Fruit fly (Drosophila melanogaster) whole organism, embryonic: ENCODE results near the gene LeuRS-m.
A peak's percentile ranks its signal among the peaks of the same experiment; 100 is the strongest.

Experiments used
- Ada2b ChIP-seq: fragments of 200-800 bp; sonication (Bioruptor generic); IDR thresholded peaks from 2 replicates; pipeline ENCODE4 v1.3.6; 2022; ENCODE audit warnings: missing biosample characterization, missing genetic modification characterization
- Antp ChIP-seq: fragments of 200-800 bp; sonication (Bioruptor generic); optimal IDR thresholded peaks from 3 replicates; lab custom pipeline; 2016; ENCODE audit warnings: missing biosample characterization, missing genetic modification characterization
- Atf3 ChIP-seq: fragments of 200-800 bp; sonication (Bioruptor generic); optimal IDR thresholded peaks from 3 replicates; lab custom pipeline; 2016; ENCODE audit warnings: missing biosample characterization, missing genetic modification characterization
- B-H1 ChIP-seq: fragments of 200-800 bp; sonication (Bioruptor generic); IDR thresholded peaks from 3 replicates; pipeline ENCODE4 v1.3.6; 2022; ENCODE audit warnings: missing biosample characterization, missing genetic modification characterization
- Blimp-1 ChIP-seq: fragments of 200-800 bp; sonication (Bioruptor generic); optimal IDR thresholded peaks from 3 replicates; lab custom pipeline; 2018; ENCODE audit warnings: missing biosample characterization, missing genetic modification characterization, mild to moderate bottlenecking, moderate library complexity, missing genetic modification reagents
- CG1024 ChIP-seq: fragments of 200-800 bp; sonication (Bioruptor generic); IDR thresholded peaks from 2 replicates; pipeline ENCODE4 v1.3.6; 2022; ENCODE audit warnings: missing biosample characterization, missing genetic modification characterization
- CG12219 ChIP-seq: fragments of 200-800 bp; sonication (Bioruptor generic); optimal IDR thresholded peaks from 3 replicates; lab custom pipeline; 2018; ENCODE audit warnings: missing biosample characterization, mild to moderate bottlenecking, missing genetic modification characterization
- CG14014 ChIP-seq: fragments of 200-800 bp; sonication (Bioruptor generic); IDR thresholded peaks from 2 replicates; pipeline ENCODE4 v1.3.6; 2022; ENCODE audit warnings: missing biosample characterization, missing genetic modification characterization
- CG17385 ChIP-seq: fragments of 200-800 bp; sonication (Bioruptor generic); optimal IDR thresholded peaks from 3 replicates; lab custom pipeline; 2018; ENCODE audit warnings: missing biosample characterization, mild to moderate bottlenecking, missing genetic modification characterization
- CG18262 ChIP-seq: fragments of 200-800 bp; optimal IDR thresholded peaks from 3 replicates; lab custom pipeline; 2019; ENCODE audit warnings: missing biosample characterization, mild to moderate bottlenecking, missing genetic modification characterization, moderate library complexity
- CG30020 ChIP-seq: fragments of 200-800 bp; optimal IDR thresholded peaks from 2 replicates; lab custom pipeline; 2019; ENCODE audit warnings: missing biosample characterization, mild to moderate bottlenecking, missing genetic modification characterization, moderate library complexity
- CG4617 ChIP-seq: fragments of 200-800 bp; sonication (Bioruptor generic); optimal IDR thresholded peaks from 3 replicates; lab custom pipeline; 2016; ENCODE audit warnings: missing biosample characterization, missing genetic modification characterization, borderline replicate concordance
- CG7839 ChIP-seq: fragments of 200-800 bp; sonication (Bioruptor generic); optimal IDR thresholded peaks from 3 replicates; lab custom pipeline; 2018; ENCODE audit warnings: missing biosample characterization, mild to moderate bottlenecking, missing genetic modification characterization, moderate library complexity
- CG8478 ChIP-seq: fragments of >200 bp; optimal IDR thresholded peaks from 2 replicates; lab custom pipeline; 2018
- CHES-1-like ChIP-seq: fragments of 200-800 bp; sonication (Bioruptor generic); optimal IDR thresholded peaks from 2 replicates; lab custom pipeline; 2016; ENCODE audit warnings: missing biosample characterization, missing genetic modification characterization
- Chrac-16 ChIP-seq: fragments of 200-800 bp; sonication (Bioruptor generic); optimal IDR thresholded peaks from 3 replicates; lab custom pipeline; 2016; ENCODE audit warnings: missing biosample characterization, missing genetic modification characterization
- Dp ChIP-seq: fragments of 200-800 bp; sonication (Bioruptor generic); optimal IDR thresholded peaks from 2 replicates; lab custom pipeline; 2018; ENCODE audit warnings: missing biosample characterization, mild to moderate bottlenecking, missing genetic modification characterization, moderate library complexity
- E2f2 ChIP-seq: fragments of 200-800 bp; sonication (Bioruptor generic); IDR thresholded peaks from 2 replicates; pipeline ENCODE4 v1.3.6; 2022; ENCODE audit warnings: missing biosample characterization, missing genetic modification characterization
- Eip74EF ChIP-seq, 2 experiments: fragments of 200-800 bp in 1 of 2; fragments of >200 bp in 1 of 2; sonication (Bioruptor generic) in 1 of 2; optimal IDR thresholded peaks; 2 replicates each; lab custom pipeline; 2017 to 2019; ENCODE audit warnings: missing biosample characterization in 2 of 2, missing genetic modification characterization in 2 of 2, mild to moderate bottlenecking in 1 of 2, moderate library complexity in 1 of 2
- HLH54F ChIP-seq: fragments of 200-800 bp; sonication (Bioruptor generic); optimal IDR thresholded peaks from 3 replicates; lab custom pipeline; 2016; ENCODE audit warnings: missing biosample characterization, missing genetic modification characterization
- HmgD ChIP-seq: fragments of 200-800 bp; sonication (Bioruptor generic); optimal IDR thresholded peaks from 3 replicates; lab custom pipeline; 2016; ENCODE audit warnings: missing biosample characterization, missing genetic modification characterization
- HmgZ ChIP-seq: fragments of 200-800 bp; sonication (Bioruptor generic); optimal IDR thresholded peaks from 2 replicates; lab custom pipeline; 2018; ENCODE audit warnings: missing biosample characterization, mild to moderate bottlenecking, missing genetic modification characterization
- Hmr ChIP-seq: fragments of 200-800 bp; sonication (Bioruptor generic); optimal IDR thresholded peaks from 3 replicates; lab custom pipeline; 2017; ENCODE audit warnings: mild to moderate bottlenecking, missing biosample characterization, missing genetic modification reagents, missing genetic modification characterization
- Myb ChIP-seq: fragments of 200-800 bp; sonication (Bioruptor generic); optimal IDR thresholded peaks from 2 replicates; lab custom pipeline; 2016; ENCODE audit warnings: missing biosample characterization, missing genetic modification characterization
- Opbp ChIP-seq: fragments of 200-800 bp; sonication (Bioruptor generic); IDR thresholded peaks from 3 replicates; pipeline ENCODE4 v1.3.6; 2022; ENCODE audit warnings: missing biosample characterization, missing genetic modification characterization; ENCODE audit not compliant: partially characterized antibody
- YL-1 ChIP-seq: fragments of 200-800 bp; sonication (Bioruptor generic); optimal IDR thresholded peaks from 3 replicates; lab custom pipeline; 2017; ENCODE audit warnings: missing biosample characterization, mild to moderate bottlenecking, missing genetic modification characterization
- amos ChIP-seq: fragments of 200-800 bp; sonication (Bioruptor generic); IDR thresholded peaks from 2 replicates; pipeline ENCODE4 v1.3.6; 2022; ENCODE audit warnings: missing biosample characterization, missing genetic modification characterization; ENCODE audit not compliant: partially characterized antibody
- ara ChIP-seq: fragments of 200-800 bp; sonication (Bioruptor generic); IDR thresholded peaks from 2 replicates; pipeline ENCODE4 v1.3.6; 2022; ENCODE audit warnings: missing biosample characterization, missing genetic modification characterization
- esg ChIP-seq: fragments of 200-800 bp; sonication (Bioruptor generic); conservative IDR thresholded peaks from 2 replicates; pipeline ENCODE4 v1.3.6; 2022; ENCODE audit warnings: missing biosample characterization, missing genetic modification characterization
- gcm2 ChIP-seq: fragments of 200-800 bp; sonication (Bioruptor generic); optimal IDR thresholded peaks from 2 replicates; lab custom pipeline; 2016; ENCODE audit warnings: missing biosample characterization, missing genetic modification characterization
- hbn ChIP-seq: fragments of 200-800 bp; sonication (Bioruptor generic); IDR thresholded peaks from 2 replicates; pipeline ENCODE4 v1.3.6; 2022; ENCODE audit warnings: missing biosample characterization, missing genetic modification characterization; ENCODE audit not compliant: partially characterized antibody
- insv ChIP-seq, 2 experiments: fragments of 200-800 bp; sonication (Bioruptor generic); optimal IDR thresholded peaks; 3 replicates each; lab custom pipeline; 2016 to 2018; ENCODE audit warnings: missing biosample characterization in 2 of 2, missing genetic modification characterization in 2 of 2
- inv ChIP-seq: fragments of 200-800 bp; sonication (Bioruptor generic); IDR thresholded peaks from 2 replicates; pipeline ENCODE4 v1.3.6; 2022; ENCODE audit warnings: missing biosample characterization, missing genetic modification characterization; ENCODE audit not compliant: partially characterized antibody
- mirr ChIP-seq: fragments of 200-800 bp; sonication (Bioruptor generic); optimal IDR thresholded peaks from 3 replicates; lab custom pipeline; 2018; ENCODE audit warnings: missing biosample characterization, mild to moderate bottlenecking, missing genetic modification characterization
- nerfin-2 ChIP-seq: fragments of 200-800 bp; sonication (Bioruptor generic); IDR thresholded peaks from 2 replicates; pipeline ENCODE4 v1.3.6; 2022; ENCODE audit warnings: missing biosample characterization, missing genetic modification characterization; ENCODE audit not compliant: partially characterized antibody
- otp ChIP-seq: fragments of 200-800 bp; sonication (Bioruptor generic); IDR thresholded peaks from 3 replicates; pipeline ENCODE4, ENCODE4 v1.3.6; 2022; ENCODE audit warnings: missing biosample characterization, missing genetic modification characterization
- pb ChIP-seq: fragments of 200-800 bp; sonication (Bioruptor generic); optimal IDR thresholded peaks from 3 replicates; lab custom pipeline; 2016; ENCODE audit warnings: missing biosample characterization, missing genetic modification characterization
- pfk ChIP-seq: fragments of 200-800 bp; sonication (Bioruptor generic); optimal IDR thresholded peaks from 2 replicates; lab custom pipeline; 2018; ENCODE audit warnings: missing biosample characterization, mild to moderate bottlenecking, missing genetic modification characterization, moderate library complexity
- phol ChIP-seq: fragments of 200-800 bp; sonication (Bioruptor generic); optimal IDR thresholded peaks from 3 replicates; lab custom pipeline; 2018; ENCODE audit warnings: missing biosample characterization, mild to moderate bottlenecking, missing genetic modification characterization, moderate library complexity
- pum ChIP-seq: fragments of 200-800 bp; sonication (Bioruptor generic); optimal IDR thresholded peaks from 2 replicates; lab custom pipeline; 2016; ENCODE audit warnings: missing biosample characterization, missing genetic modification characterization
- repo ChIP-seq: fragments of 200-800 bp; sonication (Bioruptor generic); optimal IDR thresholded peaks from 2 replicates; lab custom pipeline; 2016; ENCODE audit warnings: missing biosample characterization, missing genetic modification characterization
- shn ChIP-seq: fragments of 200-800 bp; sonication (Bioruptor generic); optimal IDR thresholded peaks from 3 replicates; lab custom pipeline; 2016; ENCODE audit warnings: missing biosample characterization, missing genetic modification characterization
- sna ChIP-seq: fragments of 200-800 bp; sonication (Bioruptor generic); IDR thresholded peaks from 2 replicates; pipeline ENCODE4 v1.3.6; 2022; ENCODE audit warnings: missing biosample characterization, missing genetic modification characterization; ENCODE audit not compliant: partially characterized antibody
- so ChIP-seq: fragments of 200-800 bp; sonication (Bioruptor generic); IDR thresholded peaks from 3 replicates; pipeline ENCODE4 v1.3.6; 2022; ENCODE audit warnings: missing biosample characterization, missing genetic modification characterization
- tin ChIP-seq: fragments of 200-800 bp; sonication (Bioruptor generic); optimal IDR thresholded peaks from 3 replicates; lab custom pipeline; 2016; ENCODE audit warnings: missing biosample characterization, missing genetic modification characterization
- trem ChIP-seq: fragments of 200-800 bp; optimal IDR thresholded peaks from 3 replicates; lab custom pipeline; 2019; ENCODE audit warnings: missing biosample characterization, mild to moderate bottlenecking, missing genetic modification characterization, moderate library complexity
- unc-4 ChIP-seq: fragments of 200-800 bp; sonication (Bioruptor generic); IDR thresholded peaks from 2 replicates; pipeline ENCODE4 v1.3.6; 2022; ENCODE audit warnings: missing biosample characterization, missing genetic modification characterization; ENCODE audit not compliant: partially characterized antibody
- zen2 ChIP-seq: fragments of 200-800 bp; sonication (Bioruptor generic); IDR thresholded peaks from 3 replicates; pipeline ENCODE4 v1.3.6; 2022; ENCODE audit warnings: missing biosample characterization, missing genetic modification characterization; ENCODE audit not compliant: partially characterized antibody
- zfh1 ChIP-seq: fragments of 200-800 bp; sonication (Bioruptor generic); IDR thresholded peaks from 3 replicates; pipeline ENCODE4 v1.3.6; 2022; ENCODE audit warnings: missing biosample characterization, missing genetic modification characterization
- zfh2 ChIP-seq: fragments of 200-800 bp; sonication (Bioruptor generic); optimal IDR thresholded peaks from 2 replicates; lab custom pipeline; 2016; ENCODE audit warnings: missing biosample characterization, missing genetic modification characterization

LeuRS-m gene

DNA sequence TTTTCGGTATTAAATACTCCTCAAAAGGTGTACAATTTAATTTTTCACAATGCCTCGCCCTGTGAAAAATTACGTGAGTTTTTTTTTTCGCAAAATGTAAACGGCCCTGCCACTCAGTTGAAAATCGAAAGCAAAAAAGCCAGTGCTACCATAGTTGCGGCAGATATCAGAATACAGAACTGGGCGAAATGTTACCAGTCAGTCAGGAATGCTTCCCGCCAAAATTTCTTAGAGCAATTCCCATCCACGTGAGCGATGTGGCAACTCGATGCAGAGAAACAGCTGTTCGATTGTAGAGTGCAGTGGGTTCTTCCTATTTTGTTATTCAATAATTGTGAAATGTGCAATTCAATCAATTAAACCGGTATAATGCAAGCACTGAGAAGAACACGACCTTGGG is at the start of gene LeuRS-m, which contains the start of gene Dhc64C (continued):
- TF ChIP-seq Eip74EF (GFP tag; optimal IDR thresholded peaks at IDR 0.05; lab: Kevin White, UChicago) = no peak
- TF ChIP-seq CG17385 = no peak
- TF ChIP-seq CG4617 (GFP tag; lab: Kevin White, UChicago) = peak; percentile 69
- TF ChIP-seq Hmr = peak; percentile 62
- peak; percentile 54; the same call in 1 of the 2 replicates for TF ChIP-seq nerfin-2 (GFP tag; lab: Robert Waterston, UW)
- 0 out of 3 replicates have a peak, but pooled peaks have one; percentile 18 for TF ChIP-seq otp
- TF ChIP-seq Dp (GFP tag; lab: Kevin White, UChicago) = peak; percentile 91
- no peak for TF ChIP-seq pfk (GFP tag; lab: Kevin White, UChicago)
- no peak for TF ChIP-seq hbn
- TF ChIP-seq repo (GFP tag; lab: Kevin White, UChicago) = peak; percentile 64
- peak; percentile 68; the same call in 2 of the 3 replicates for TF ChIP-seq Opbp (GFP tag; lab: Robert Waterston, UW)
- 0 out of 3 replicates have a peak, but pooled peaks have one; percentile 27 for TF ChIP-seq zfh1 (GFP tag; lab: Robert Waterston, UW)
- peak; percentile 38 for TF ChIP-seq tin (GFP tag; lab: Kevin White, UChicago)
- peak; percentile 51 for TF ChIP-seq CG14014
- TF ChIP-seq ara (GFP tag; lab: Robert Waterston, UW) = peak; percentile 13; the same call in 1 of the 2 replicates
- peak; percentile 71 for TF ChIP-seq Antp (GFP tag; lab: Kevin White, UChicago)
- peak; percentile 64 for TF ChIP-seq zfh2 (GFP tag; lab: Kevin White, UChicago)
- peak; percentile 19 for TF ChIP-seq pb (GFP tag; lab: Kevin White, UChicago)
- TF ChIP-seq E2f2 = peak; percentile 86
- TF ChIP-seq amos = peak; percentile 72
- TF ChIP-seq HmgZ (tag; lab: Kevin White, UChicago) = peak; percentile 76
- TF ChIP-seq Chrac-16 (GFP tag; lab: Kevin White, UChicago) = peak; percentile 38
- peak; percentile 62 for TF ChIP-seq Atf3 (GFP tag; lab: Kevin White, UChicago)
- peak; percentile 86 for TF ChIP-seq trem (tag; lab: Kevin White, UChicago)
- peak; percentile 89 for TF ChIP-seq HmgD (GFP tag; lab: Kevin White, UChicago)
- TF ChIP-seq CG12219 (GFP tag; lab: Kevin White, UChicago) = no peak
- TF ChIP-seq CG18262 (tag; lab: Kevin White, UChicago) = no peak
- peak; percentile 63 for TF ChIP-seq Myb
- TF ChIP-seq YL-1 (GFP tag; lab: Kevin White, UChicago) = peak; percentile 87
- peak; percentile 56; the same call in 1 of the 2 replicates for TF ChIP-seq inv (GFP tag; lab: Robert Waterston, UW)
- TF ChIP-seq pum (GFP tag; lab: Kevin White, UChicago) = peak; percentile 19
- TF ChIP-seq sna = 0 out of 2 replicates have a peak, but pooled peaks have one; percentile 29
- peak; percentile 52 for TF ChIP-seq shn (GFP tag; lab: Kevin White, UChicago)
- peak; percentile 86 for TF ChIP-seq CHES-1-like (GFP tag; lab: Kevin White, UChicago)
- 0 out of 3 replicates have a peak, but pooled peaks have one; percentile 7 for TF ChIP-seq zen2 (GFP tag; lab: Robert Waterston, UW)
- peak; percentile 72 for TF ChIP-seq Blimp-1
- no peak for TF ChIP-seq CG8478 (lab: Kevin White, UChicago)
- peak; percentile 56 for TF ChIP-seq Ada2b (GFP tag; lab: Robert Waterston, UW)
- TF ChIP-seq CG1024 = no peak
- TF ChIP-seq phol (tag; lab: Kevin White, UChicago) = peak; percentile 19
- peak; percentile 6 for TF ChIP-seq CG7839 (tag; lab: Kevin White, UChicago)
- 0 out of 3 replicates have a peak, but pooled peaks have one; percentile 23 for TF ChIP-seq so (GFP tag; lab: Robert Waterston, UW)
- no peak for TF ChIP-seq B-H1 (GFP tag; lab: Robert Waterston, UW)
- peak; percentile 48 for TF ChIP-seq HLH54F (GFP tag; lab: Kevin White, UChicago)
- TF ChIP-seq mirr (GFP tag; lab: Kevin White, UChicago) = peak; percentile 22
- TF ChIP-seq CG30020 (tag; lab: Kevin White, UChicago) = no peak
- TF ChIP-seq gcm2 (GFP tag; lab: Kevin White, UChicago) = no peak
- TF ChIP-seq unc-4 (GFP tag; lab: Robert Waterston, UW) = peak; percentile 31; the same call in 1 of the 2 replicates
- TF ChIP-seq esg (GFP tag; lab: Robert Waterston, UW) = no peak
- TF ChIP-seq insv (GFP tag; optimal IDR thresholded peaks at IDR 0.05; lab: Kevin White, UChicago) = peak in 1 of 2 experiments; percentile 81
